Worm (Caenorhabditis elegans) whole organism, L3 larva: ENCODE measurements around the gene B0035.15.

Experiments used
- aly-2 ChIP-seq: fragments of 150-350 bp; optimal IDR thresholded peaks from 2 replicates; lab custom pipeline; 2014; ENCODE audit warnings: missing biosample characterization, missing genetic modification characterization
- egl-27 ChIP-seq: sonication (generic microtip); optimal IDR thresholded peaks from 4 replicates; lab custom pipeline; 2017; ENCODE audit warnings: missing biosample characterization, missing genetic modification reagents, missing genetic modification characterization
- elt-1 ChIP-seq: fragments of 150-350 bp; optimal IDR thresholded peaks from 2 replicates; lab custom pipeline; 2014; ENCODE audit warnings: missing biosample characterization, missing genetic modification characterization
- jun-1 ChIP-seq: fragments of 150-350 bp; optimal IDR thresholded peaks from 2 replicates; lab custom pipeline; 2014; ENCODE audit warnings: missing biosample characterization, missing genetic modification reagents, missing genetic modification characterization
- mdl-1 ChIP-seq: fragments of 150-350 bp; optimal IDR thresholded peaks from 2 replicates; lab custom pipeline; 2014; ENCODE audit warnings: missing biosample characterization, missing genetic modification characterization
- nhr-77 ChIP-seq: fragments of 150-350 bp; optimal IDR thresholded peaks from 2 replicates; lab custom pipeline; 2014; ENCODE audit warnings: missing biosample characterization, missing genetic modification characterization
- pqm-1 ChIP-seq: fragments of 150-350 bp; optimal IDR thresholded peaks from 2 replicates; lab custom pipeline; 2017; ENCODE audit warnings: missing biosample characterization, missing genetic modification characterization, inconsistent platforms
- sea-2 ChIP-seq: fragments of 150-350 bp; sonication (generic microtip); optimal IDR thresholded peaks from 4 replicates; lab custom pipeline; 2014; ENCODE audit warnings: missing biosample characterization, missing genetic modification reagents, missing genetic modification characterization
- snpc-4 ChIP-seq: fragments of 150-350 bp; optimal IDR thresholded peaks from 2 replicates; lab custom pipeline; 2014; ENCODE audit warnings: missing biosample characterization, missing genetic modification characterization
- unc-39 ChIP-seq: sonication (generic microtip); optimal IDR thresholded peaks from 4 replicates; lab custom pipeline; 2017; ENCODE audit warnings: missing biosample characterization, missing genetic modification characterization
- unc-62 ChIP-seq: fragments of 150-350 bp; sonication (generic microtip); optimal IDR thresholded peaks from 4 replicates; lab custom pipeline; 2014; ENCODE audit warnings: missing biosample characterization, missing genetic modification reagents, missing genetic modification characterization
- zag-1 ChIP-seq: fragments of 150-350 bp; optimal IDR thresholded peaks from 2 replicates; lab custom pipeline; 2014; ENCODE audit warnings: missing biosample characterization, missing genetic modification characterization
- ztf-11 ChIP-seq: fragments of 150-350 bp; optimal IDR thresholded peaks from 2 replicates; lab custom pipeline; 2014; ENCODE audit warnings: missing biosample characterization, missing genetic modification characterization

- TF ChIP-seq pqm-1 (tag; lab: Kevin White, UChicago): no peak
- TF ChIP-seq zag-1 (tag; lab: Kevin White, UChicago): no peak
- no peak for TF ChIP-seq elt-1 (tag; lab: Kevin White, UChicago)
- TF ChIP-seq aly-2 (tag; lab: Kevin White, UChicago): no peak
- no peak for TF ChIP-seq egl-27
- TF ChIP-seq snpc-4 (tag; lab: Kevin White, UChicago): no peak
- TF ChIP-seq mdl-1 (tag; lab: Kevin White, UChicago): no peak
- TF ChIP-seq ztf-11 (tag; lab: Kevin White, UChicago): no peak
- no peak for TF ChIP-seq jun-1 (tag; lab: Kevin White, UChicago)
- TF ChIP-seq unc-39: no peak
- TF ChIP-seq unc-62 (GFP tag; lab: Kevin White, UChicago): no peak
- no peak for TF ChIP-seq sea-2
- TF ChIP-seq nhr-77: no peak
Observed at ce11 chrIV:11261535-11261934, 36.5 kb downstream of the B0035.15 start, which contains the start of gene F54D1.1.
